Worm (Caenorhabditis elegans) whole organism, L4 larva: Measurements from ENCODE around the gene col-129.
A peak's percentile ranks its signal among the peaks of the same experiment; 100 is the strongest.

Experiments used
- D1046.2 ChIP-seq: fragments of 200-800 bp; sonication (Bioruptor generic); IDR thresholded peaks from 2 replicates; pipeline ENCODE4 v1.3.6; 2022; ENCODE audit warnings: missing genetic modification characterization, missing compliant biosample characterization
- F49E8.2 ChIP-seq: sonication (generic microtip); optimal IDR thresholded peaks from 2 replicates; lab custom pipeline; 2016; ENCODE audit warnings: missing compliant biosample characterization, mild to moderate bottlenecking, missing genetic modification characterization, borderline replicate concordance
- T20F7.1 ChIP-seq: fragments of 200-800 bp; sonication (Bioruptor generic); optimal IDR thresholded peaks from 2 replicates; lab custom pipeline; 2018; ENCODE audit warnings: mild to moderate bottlenecking, missing genetic modification characterization, missing compliant biosample characterization
- Y48G9A.11 ChIP-seq: fragments of 200-800 bp; sonication (Bioruptor generic); IDR thresholded peaks from 2 replicates; pipeline ENCODE4 v1.3.6; 2022; ENCODE audit warnings: missing genetic modification reagents, missing genetic modification characterization, missing compliant biosample characterization
- Y75B8A.6 ChIP-seq: fragments of 200-800 bp; sonication (Bioruptor generic); IDR thresholded peaks from 2 replicates; pipeline ENCODE4 v1.3.6; 2022; ENCODE audit warnings: missing genetic modification reagents, missing genetic modification characterization, missing compliant biosample characterization
- aha-1 ChIP-seq: fragments of 150-350 bp; peaks from one replicate; lab custom pipeline; 2014; ENCODE audit warnings: missing biosample characterization, missing genetic modification characterization
- attf-4 ChIP-seq: sonication (generic microtip); optimal IDR thresholded peaks from 3 replicates; lab custom pipeline; 2017; ENCODE audit warnings: missing biosample characterization, missing genetic modification characterization
- ceh-32 ChIP-seq: sonication (generic microtip); optimal IDR thresholded peaks from 2 replicates; lab custom pipeline; 2016; ENCODE audit warnings: mild to moderate bottlenecking, missing genetic modification characterization, missing compliant biosample characterization; ENCODE audit not compliant: poor library complexity
- ceh-82 ChIP-seq: sonication (generic microtip); optimal IDR thresholded peaks from 2 replicates; lab custom pipeline; 2017; ENCODE audit warnings: missing biosample characterization, missing genetic modification characterization
- daf-16 ChIP-seq, 3 experiments: sonication (generic microtip); optimal IDR thresholded peaks; 2 replicates each; lab custom pipeline; 2016 to 2017; ENCODE audit warnings: missing genetic modification characterization in 3 of 3, missing genetic modification reagents in 3 of 3, mild to moderate bottlenecking in 2 of 3, missing compliant biosample characterization in 2 of 3, missing biosample characterization in 1 of 3, moderate library complexity in 1 of 3
- daf-19 ChIP-seq: fragments of 200-800 bp; sonication (Bioruptor generic); conservative IDR thresholded peaks from 2 replicates; pipeline ENCODE4 v1.3.6; 2022; ENCODE audit warnings: missing genetic modification characterization, missing compliant biosample characterization
- dpl-1 ChIP-seq: fragments of 150-350 bp; optimal IDR thresholded peaks from 2 replicates; lab custom pipeline; 2014; ENCODE audit warnings: missing biosample characterization, missing genetic modification reagents, missing genetic modification characterization
- duxl-1 ChIP-seq: sonication (generic microtip); optimal IDR thresholded peaks from 2 replicates; lab custom pipeline; 2016; ENCODE audit warnings: mild to moderate bottlenecking, missing genetic modification characterization, moderate library complexity, missing compliant biosample characterization; ENCODE audit not compliant: poor library complexity
- dve-1 ChIP-seq: sonication (generic microtip); optimal IDR thresholded peaks from 2 replicates; lab custom pipeline; 2017; ENCODE audit warnings: antibody characterized with exemption, mild to moderate bottlenecking, missing genetic modification characterization, missing compliant biosample characterization; ENCODE audit not compliant: insufficient read depth
- fkh-10 ChIP-seq: fragments of 150-350 bp; optimal IDR thresholded peaks from 2 replicates; lab custom pipeline; 2014; ENCODE audit warnings: missing biosample characterization, missing genetic modification reagents, missing genetic modification characterization
- gei-8 ChIP-seq: fragments of 200-800 bp; sonication (Bioruptor generic); optimal IDR thresholded peaks from 2 replicates; lab custom pipeline; 2018; ENCODE audit warnings: mild to moderate bottlenecking, missing genetic modification characterization, missing compliant biosample characterization
- hif-1 ChIP-seq, 2 experiments: sonication (generic microtip); optimal IDR thresholded peaks; 2 replicates each; lab custom pipeline; 2016 to 2017; ENCODE audit warnings: missing compliant biosample characterization in 2 of 2, missing genetic modification characterization in 2 of 2, missing genetic modification reagents in 2 of 2, missing genotype in 2 of 2, mild to moderate bottlenecking in 1 of 2
- hlh-11 ChIP-seq: fragments of 200-800 bp; sonication (Bioruptor generic); optimal IDR thresholded peaks from 2 replicates; lab custom pipeline; 2018; ENCODE audit warnings: mild to moderate bottlenecking, missing genetic modification characterization, missing compliant biosample characterization
- lim-7 ChIP-seq: fragments of 200-800 bp; sonication (Bioruptor generic); IDR thresholded peaks from 2 replicates; pipeline ENCODE4 v1.3.6; 2022; ENCODE audit warnings: missing genetic modification characterization, missing compliant biosample characterization
- lin-13 ChIP-seq: fragments of 150-350 bp; optimal IDR thresholded peaks from 2 replicates; lab custom pipeline; 2014; ENCODE audit warnings: missing biosample characterization, missing genetic modification reagents, missing genetic modification characterization
- lin-38 ChIP-seq: fragments of 200-800 bp; sonication (Bioruptor generic); IDR thresholded peaks from 2 replicates; pipeline ENCODE4 v1.3.6; 2022; ENCODE audit warnings: missing genetic modification reagents, missing genetic modification characterization, missing compliant biosample characterization
- lsy-2 ChIP-seq, 2 experiments: fragments of 150-350 bp in 1 of 2; sonication (generic microtip) in 1 of 2; optimal IDR thresholded peaks; 2 replicates each; lab custom pipeline; 2014 to 2017; ENCODE audit warnings: missing biosample characterization in 2 of 2, missing genetic modification characterization in 2 of 2
- madf-9 ChIP-seq: fragments of 200-800 bp; sonication (Bioruptor generic); conservative IDR thresholded peaks from 2 replicates; pipeline ENCODE4 v1.3.6; 2022; ENCODE audit warnings: missing genetic modification reagents, missing genetic modification characterization, missing compliant biosample characterization
- mep-1 ChIP-seq: fragments of 150-350 bp; sonication (generic microtip); optimal IDR thresholded peaks from 3 replicates; lab custom pipeline; 2014; ENCODE audit warnings: missing biosample characterization, missing genetic modification characterization
- mes-2 ChIP-seq: sonication (generic microtip); optimal IDR thresholded peaks from 2 replicates; lab custom pipeline; 2016; ENCODE audit warnings: missing genotype, mild to moderate bottlenecking, missing genetic modification characterization, missing compliant biosample characterization; ENCODE audit not compliant: poor library complexity, severe bottlenecking
- mxl-2 ChIP-seq: fragments of 200-800 bp; sonication (Bioruptor generic); conservative IDR thresholded peaks from 2 replicates; pipeline ENCODE4 v1.3.6; 2022; ENCODE audit warnings: missing genetic modification reagents, missing genetic modification characterization, missing compliant biosample characterization
- nhr-11 ChIP-seq: fragments of 150-350 bp; optimal IDR thresholded peaks from 2 replicates; lab custom pipeline; 2014; ENCODE audit warnings: missing biosample characterization, missing genetic modification characterization
- nhr-42 ChIP-seq: fragments of 200-800 bp; sonication (Bioruptor generic); IDR thresholded peaks from 2 replicates; pipeline ENCODE4 v1.3.6; 2022; ENCODE audit warnings: missing genetic modification characterization, missing compliant biosample characterization
- nhr-48 ChIP-seq: sonication (generic microtip); optimal IDR thresholded peaks from 2 replicates; lab custom pipeline; 2016; ENCODE audit warnings: mild to moderate bottlenecking, missing genetic modification characterization, missing compliant biosample characterization
- php-3 ChIP-seq: fragments of 200-800 bp; sonication (Bioruptor generic); IDR thresholded peaks from 2 replicates; pipeline ENCODE4 v1.3.6; 2022; ENCODE audit warnings: missing genetic modification reagents, missing genetic modification characterization, missing compliant biosample characterization
- set-16 ChIP-seq: fragments of 200-800 bp; sonication (Bioruptor generic); IDR thresholded peaks from 2 replicates; pipeline ENCODE4 v1.3.6; 2022; ENCODE audit warnings: missing genetic modification reagents, missing genetic modification characterization, missing compliant biosample characterization
- skn-1 ChIP-seq: fragments of 150-350 bp; optimal IDR thresholded peaks from 2 replicates; lab custom pipeline; 2014; ENCODE audit warnings: missing biosample characterization, missing genetic modification characterization
- snpc-1.2 ChIP-seq: fragments of 200-800 bp; sonication (Bioruptor generic); IDR thresholded peaks from 2 replicates; pipeline ENCODE4 v1.3.6; 2022; ENCODE audit warnings: missing genetic modification reagents, missing genetic modification characterization, missing compliant biosample characterization
- tra-1 ChIP-seq: fragments of 200-800 bp; sonication (Bioruptor generic); IDR thresholded peaks from 2 replicates; pipeline ENCODE4 v1.3.6; 2022; ENCODE audit warnings: missing genetic modification reagents, missing genetic modification characterization, missing compliant biosample characterization
- unc-39 ChIP-seq: sonication (generic microtip); optimal IDR thresholded peaks from 2 replicates; lab custom pipeline; 2017; ENCODE audit warnings: missing biosample characterization, missing genetic modification characterization
- unc-62 ChIP-seq, 3 experiments: fragments of 150-350 bp in 1 of 3; sonication (generic microtip); optimal IDR thresholded peaks in 2 of 3; peaks in 1 of 3; 1 replicate in 1 of 3; 2 replicates in 2 of 3; lab custom pipeline; 2014 to 2017; ENCODE audit warnings: missing biosample characterization in 3 of 3, missing genetic modification characterization in 3 of 3, missing genetic modification reagents in 3 of 3, missing genotype in 1 of 3
- zip-11 ChIP-seq: fragments of 200-800 bp; sonication (Bioruptor generic); IDR thresholded peaks from 2 replicates; pipeline ENCODE4 v1.3.6; 2022; ENCODE audit warnings: missing genetic modification characterization, missing compliant biosample characterization

Gene col-129

ce11 chrIV:12124314-12125084 is 14.3 kb upstream of the col-129 start, which contains the start of gene dhhc-6:
TSS of gene dhhc-6 (plus strand) at chrIV:12124952.
- TF ChIP-seq lin-38, result peak; percentile 44
- no peak for TF ChIP-seq unc-39 (tag; lab: Kevin White, UChicago)
- peak; percentile 75 for TF ChIP-seq set-16
- TF ChIP-seq mep-1 (tag; lab: Kevin White, UChicago), result peak; percentile 30
- TF ChIP-seq snpc-1.2 (GFP tag; lab: Robert Waterston, UW), result peak; percentile 31; the same call in 1 of the 2 replicates

ce11 chrIV:12122874-12123664 is 12.8 kb upstream of the col-129 start, which contains the start of gene aly-3:
TSS of gene aly-3 (plus strand) at chrIV:12123282.
- TF ChIP-seq daf-16 (GFP tag; optimal IDR thresholded peaks at IDR 0.05; lab: Kevin White, UChicago) (no peak), daf-16 (tag; optimal IDR thresholded peaks at IDR 0.05; lab: Kevin White, UChicago) (peak; percentile 44), php-3 (GFP tag; lab: Robert Waterston, UW) (no peak), Y48G9A.11 (no peak), ceh-82 (tag; lab: Kevin White, UChicago) (no peak), lin-13 (GFP tag; lab: Kevin White, UChicago) (no peak), mep-1 (tag; lab: Kevin White, UChicago) (peak; percentile 47), madf-9 (GFP tag; lab: Robert Waterston, UW) (no peak), T20F7.1 (GFP tag; lab: Kevin White, UChicago) (no peak), zip-11 (GFP tag; lab: Robert Waterston, UW) (no peak), F49E8.2 (tag; lab: Kevin White, UChicago) (no peak), duxl-1 (tag; lab: Kevin White, UChicago) (no peak), skn-1 (tag; lab: Kevin White, UChicago) (no peak), Y75B8A.6 (no peak), D1046.2 (GFP tag; lab: Robert Waterston, UW) (no peak), nhr-48 (tag; lab: Kevin White, UChicago) (no peak), dpl-1 (GFP tag; lab: Kevin White, UChicago) (peak; percentile 12), attf-4 (tag; lab: Kevin White, UChicago) (no peak), tra-1 (GFP tag; lab: Robert Waterston, UW) (no peak), mes-2 (tag; lab: Kevin White, UChicago) (peak; percentile 64), lsy-2 (tag; optimal IDR thresholded peaks at IDR 0.05; lab: Kevin White, UChicago) (peak in 1 of 2 experiments; percentile 57), unc-39 (tag; lab: Kevin White, UChicago) (no peak), gei-8 (GFP tag; lab: Kevin White, UChicago) (no peak), unc-62 (GFP tag; optimal IDR thresholded peaks at IDR 0.05 in 1 of 2; lab: Kevin White, UChicago) (peak in 1 of 2 experiments; percentile 39), unc-62 (tag; optimal IDR thresholded peaks at IDR 0.05; lab: Kevin White, UChicago) (no peak), dve-1 (tag; lab: Kevin White, UChicago) (peak; percentile 39), lin-38 (peak; percentile 49; the same call in 1 of the 2 replicates), fkh-10 (GFP tag; lab: Kevin White, UChicago) (no peak), nhr-42 (GFP tag; lab: Robert Waterston, UW) (no peak), lim-7 (GFP tag; lab: Robert Waterston, UW) (no peak), ceh-32 (tag; lab: Kevin White, UChicago) (no peak), aha-1 (tag; lab: Kevin White, UChicago) (peak; percentile 92), hif-1 (tag; optimal IDR thresholded peaks at IDR 0.05; lab: Kevin White, UChicago) (no peak), hlh-11 (no peak), daf-19 (no peak), snpc-1.2 (GFP tag; lab: Robert Waterston, UW) (no peak), mxl-2 (GFP tag; lab: Robert Waterston, UW) (no peak), set-16 (no peak), nhr-11 (tag; lab: Kevin White, UChicago) (no peak)
